Worm (Caenorhabditis elegans) whole organism, midembryonic: ENCODE measurements around the gene srx-26.

Source experiments
- T22C8.4 ChIP-seq: fragments of 200-800 bp; sonication (Bioruptor generic); IDR thresholded peaks from 2 replicates; pipeline ENCODE4 v1.3.6; 2022; ENCODE audit warnings: missing genetic modification characterization, missing compliant biosample characterization
- cog-1 ChIP-seq: sonication (generic microtip); optimal IDR thresholded peaks from 2 replicates; lab custom pipeline; 2016; ENCODE audit warnings: missing genetic modification characterization, missing compliant biosample characterization
- flt-1 ChIP-seq: fragments of 200-800 bp; sonication (Bioruptor generic); IDR thresholded peaks from 2 replicates; pipeline ENCODE4 v1.3.6; 2022; ENCODE audit warnings: missing genetic modification characterization, missing compliant biosample characterization
- klf-2 ChIP-seq: fragments of 200-800 bp; sonication (Bioruptor generic); conservative IDR thresholded peaks from 2 replicates; pipeline ENCODE4 v1.3.6; 2022; ENCODE audit warnings: missing genetic modification reagents, missing genetic modification characterization, missing compliant biosample characterization
- med-1 ChIP-seq: sonication (generic microtip); optimal IDR thresholded peaks from 2 replicates; lab custom pipeline; 2017; ENCODE audit warnings: missing genetic modification characterization, mild to moderate bottlenecking, missing compliant biosample characterization, antibody characterized with exemption, missing genetic modification reagents; ENCODE audit not compliant: insufficient read depth
- ref-1 ChIP-seq: fragments of 200-800 bp; sonication (Bioruptor generic); conservative IDR thresholded peaks from 2 replicates; pipeline ENCODE4 v1.3.6; 2022; ENCODE audit warnings: missing genetic modification reagents, missing genetic modification characterization, missing compliant biosample characterization
- tab-1 ChIP-seq: fragments of 200-800 bp; sonication (Bioruptor generic); IDR thresholded peaks from 2 replicates; pipeline ENCODE4 v1.3.6; 2022; ENCODE audit warnings: missing genetic modification characterization, missing compliant biosample characterization
- ztf-23 ChIP-seq: fragments of 200-800 bp; sonication (Bioruptor generic); IDR thresholded peaks from 2 replicates; pipeline ENCODE4 v1.3.6; 2022; ENCODE audit warnings: missing genetic modification reagents, missing genetic modification characterization, missing compliant biosample characterization
- ztf-29 ChIP-seq: fragments of 200-800 bp; sonication (Bioruptor generic); IDR thresholded peaks from 2 replicates; pipeline ENCODE4 v1.3.6; 2022; ENCODE audit warnings: missing genetic modification reagents, missing genetic modification characterization, missing compliant biosample characterization

srx-26 gene

ce11 chrV:2753007-2753406 is at the start of gene srx-26:
Gene srx-26, minus strand, starts transcription at chrV:2753107.
- no peak for TF ChIP-seq T22C8.4 (GFP tag; lab: Robert Waterston, UW)
- TF ChIP-seq ztf-29 (GFP tag; lab: Robert Waterston, UW), result no peak
- TF ChIP-seq med-1, result no peak
- no peak for TF ChIP-seq tab-1 (GFP tag; lab: Robert Waterston, UW)
- no peak for TF ChIP-seq ref-1 (GFP tag; lab: Robert Waterston, UW)
- no peak for TF ChIP-seq ztf-23 (GFP tag; lab: Robert Waterston, UW)
- TF ChIP-seq cog-1, result no peak
- TF ChIP-seq flt-1 (GFP tag; lab: Robert Waterston, UW), result no peak
- no peak for TF ChIP-seq klf-2 (GFP tag; lab: Robert Waterston, UW)

- TF ChIP-seq ztf-23 (GFP tag; lab: Robert Waterston, UW) (no peak), ref-1 (GFP tag; lab: Robert Waterston, UW) (no peak), klf-2 (GFP tag; lab: Robert Waterston, UW) (no peak), cog-1 (no peak), ztf-29 (GFP tag; lab: Robert Waterston, UW) (no peak), med-1 (no peak), T22C8.4 (GFP tag; lab: Robert Waterston, UW) (no peak), flt-1 (GFP tag; lab: Robert Waterston, UW) (no peak), tab-1 (GFP tag; lab: Robert Waterston, UW) (no peak)
These were observed 49.0 kb upstream of the srx-26 start for ce11 chrV:2801955-2802354.

DNA sequence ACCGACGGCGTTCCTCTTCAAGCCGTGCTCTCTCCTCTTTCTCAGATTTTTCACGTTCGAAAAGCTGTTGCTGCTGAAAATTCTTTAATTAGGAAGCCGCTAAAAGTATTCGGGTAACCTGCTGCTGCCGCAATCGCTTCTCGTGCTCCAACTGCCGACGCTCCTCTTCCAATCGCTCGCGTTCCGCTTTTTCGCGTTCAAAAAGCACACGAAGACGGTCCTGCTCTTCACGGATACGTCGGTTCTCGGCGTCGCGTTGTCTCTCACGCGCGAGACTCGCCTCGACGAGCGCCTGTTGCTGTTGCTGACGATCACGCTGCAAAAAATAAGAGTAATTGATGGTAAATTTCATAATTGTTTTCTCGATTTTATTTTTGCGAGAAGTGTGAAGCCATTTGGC is 47.8 kb upstream of the srx-26 start:
- no peak for TF ChIP-seq cog-1
- no peak for TF ChIP-seq T22C8.4 (GFP tag; lab: Robert Waterston, UW)
- TF ChIP-seq med-1, result no peak
- TF ChIP-seq ztf-29 (GFP tag; lab: Robert Waterston, UW), result no peak
- TF ChIP-seq tab-1 (GFP tag; lab: Robert Waterston, UW), result no peak
- TF ChIP-seq ztf-23 (GFP tag; lab: Robert Waterston, UW), result no peak
- TF ChIP-seq flt-1 (GFP tag; lab: Robert Waterston, UW), result no peak
- TF ChIP-seq klf-2 (GFP tag; lab: Robert Waterston, UW), result no peak
- no peak for TF ChIP-seq ref-1 (GFP tag; lab: Robert Waterston, UW)

ce11 chrV:2799172-2799869 is 46.4 kb upstream of the srx-26 start:
- TF ChIP-seq med-1 (no peak), ref-1 (GFP tag; lab: Robert Waterston, UW) (no peak), ztf-29 (GFP tag; lab: Robert Waterston, UW) (no peak), klf-2 (GFP tag; lab: Robert Waterston, UW) (no peak), T22C8.4 (GFP tag; lab: Robert Waterston, UW) (no peak), ztf-23 (GFP tag; lab: Robert Waterston, UW) (no peak), cog-1 (no peak)

ce11 chrV:2795998-2796397 is 43.1 kb upstream of the srx-26 start, which contains the start of gene F54E2.2:
Gene F54E2.2, plus strand, starts transcription at chrV:2796298.
- TF ChIP-seq ztf-29 (GFP tag; lab: Robert Waterston, UW) (no peak), ref-1 (GFP tag; lab: Robert Waterston, UW) (no peak), med-1 (no peak), flt-1 (GFP tag; lab: Robert Waterston, UW) (no peak), T22C8.4 (GFP tag; lab: Robert Waterston, UW) (no peak), tab-1 (GFP tag; lab: Robert Waterston, UW) (no peak), cog-1 (no peak), klf-2 (GFP tag; lab: Robert Waterston, UW) (no peak), ztf-23 (GFP tag; lab: Robert Waterston, UW) (no peak)

ce11 chrV:2792958-2793357 is 40.1 kb upstream of the srx-26 start:
- TF ChIP-seq cog-1, result no peak
- no peak for TF ChIP-seq med-1
- no peak for TF ChIP-seq ztf-29 (GFP tag; lab: Robert Waterston, UW)
- TF ChIP-seq klf-2 (GFP tag; lab: Robert Waterston, UW), result no peak
- no peak for TF ChIP-seq T22C8.4 (GFP tag; lab: Robert Waterston, UW)

DNA sequence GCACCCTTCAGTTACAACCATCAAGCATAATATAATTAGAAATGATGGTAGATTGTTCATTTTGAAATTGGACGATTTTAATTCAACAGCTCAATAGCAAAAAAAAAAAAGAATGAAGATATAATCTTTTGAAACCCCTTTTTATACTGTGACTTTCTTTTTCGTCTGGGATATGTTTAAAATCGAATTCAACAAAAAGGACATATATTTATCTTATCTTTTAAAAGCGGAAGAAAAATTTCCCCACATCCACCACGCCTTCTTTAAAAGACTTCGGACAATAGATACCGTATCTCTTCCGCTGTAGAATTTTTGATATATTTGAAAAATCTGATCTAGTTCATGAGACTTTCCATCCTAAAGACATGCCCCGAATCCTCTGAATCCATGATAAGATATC is 27.9 kb upstream of the srx-26 start, which contains the start of gene R05D8.11:
TSS of gene R05D8.11 (minus strand) at position 101 of the 400 bp plus-strand sequence.
- TF ChIP-seq med-1 (no peak), ref-1 (GFP tag; lab: Robert Waterston, UW) (no peak), ztf-29 (GFP tag; lab: Robert Waterston, UW) (no peak), cog-1 (no peak), T22C8.4 (GFP tag; lab: Robert Waterston, UW) (no peak), klf-2 (GFP tag; lab: Robert Waterston, UW) (no peak), ztf-23 (GFP tag; lab: Robert Waterston, UW) (no peak), tab-1 (GFP tag; lab: Robert Waterston, UW) (no peak), flt-1 (GFP tag; lab: Robert Waterston, UW) (no peak)

DNA sequence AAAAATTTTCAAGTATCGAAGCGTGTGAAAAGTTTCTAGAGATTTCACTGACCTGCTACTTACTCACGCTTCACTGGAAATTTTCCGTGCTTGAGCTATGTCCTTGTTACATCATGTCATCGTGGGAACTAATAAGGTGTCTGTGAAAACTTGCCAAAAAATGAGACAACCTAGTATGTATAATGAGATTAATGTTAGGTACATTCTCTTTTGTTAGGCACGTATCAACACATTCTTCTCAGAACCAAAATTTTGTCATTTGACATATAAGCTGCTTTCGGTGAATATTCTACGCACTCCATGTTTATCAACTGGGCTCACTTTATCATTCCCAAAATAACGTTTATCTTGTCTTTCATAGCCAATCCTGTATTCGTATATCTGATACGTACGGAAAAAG is 21.1 kb upstream of the srx-26 start, which contains the start of gene srj-18:
TSS of gene srj-18 (plus strand) at position 301 of the 400 bp plus-strand sequence.
- TF ChIP-seq klf-2 (GFP tag; lab: Robert Waterston, UW) (no peak), cog-1 (no peak), tab-1 (GFP tag; lab: Robert Waterston, UW) (no peak), ref-1 (GFP tag; lab: Robert Waterston, UW) (no peak), T22C8.4 (GFP tag; lab: Robert Waterston, UW) (no peak), ztf-29 (GFP tag; lab: Robert Waterston, UW) (no peak), ztf-23 (GFP tag; lab: Robert Waterston, UW) (no peak), flt-1 (GFP tag; lab: Robert Waterston, UW) (no peak), med-1 (no peak)

ce11 chrV:2771560-2771959 is 18.7 kb upstream of the srx-26 start, which contains the start of gene srh-56:
Gene srh-56, plus strand, starts transcription at chrV:2771860.
- TF ChIP-seq ztf-23 (GFP tag; lab: Robert Waterston, UW) (no peak), T22C8.4 (GFP tag; lab: Robert Waterston, UW) (no peak), ztf-29 (GFP tag; lab: Robert Waterston, UW) (no peak), flt-1 (GFP tag; lab: Robert Waterston, UW) (no peak)
